Worm (Caenorhabditis elegans) whole organism, early embryonic: ENCODE results near the gene Y79H2A.2.

ENCODE experiments used
- B0310.2 ChIP-seq: sonication (generic microtip); optimal IDR thresholded peaks from 2 replicates; lab custom pipeline; 2016; ENCODE audit warnings: mild to moderate bottlenecking, missing genetic modification characterization, missing compliant biosample characterization
- F13C5.2 ChIP-seq: sonication (generic microtip); optimal IDR thresholded peaks from 2 replicates; lab custom pipeline; 2017; ENCODE audit warnings: mild to moderate bottlenecking, missing genetic modification characterization, inconsistent platforms, missing compliant biosample characterization
- aly-1 ChIP-seq: sonication (generic microtip); optimal IDR thresholded peaks from 2 replicates; lab custom pipeline; 2016; ENCODE audit warnings: missing genetic modification characterization, missing compliant biosample characterization
- ama-1 ChIP-seq: fragments of 150-350 bp; optimal IDR thresholded peaks from 2 replicates; lab custom pipeline; 2014
- ceh-13 ChIP-seq: fragments of 200-800 bp; sonication (Bioruptor generic); optimal IDR thresholded peaks from 2 replicates; lab custom pipeline; 2018; ENCODE audit warnings: mild to moderate bottlenecking, missing genetic modification characterization, missing compliant biosample characterization
- ceh-36 ChIP-seq: sonication (generic microtip); optimal IDR thresholded peaks from 2 replicates; lab custom pipeline; 2016; ENCODE audit warnings: missing genetic modification characterization, inconsistent platforms, missing compliant biosample characterization
- ets-7 ChIP-seq: sonication (generic microtip); optimal IDR thresholded peaks from 2 replicates; lab custom pipeline; 2016; ENCODE audit warnings: missing genotype, missing genetic modification characterization, missing compliant biosample characterization
- flt-1 ChIP-seq: fragments of 200-800 bp; sonication (Bioruptor generic); IDR thresholded peaks from 2 replicates; pipeline ENCODE4 v1.3.6; 2022; ENCODE audit warnings: missing genetic modification characterization, missing compliant biosample characterization
- hmbx-1 ChIP-seq: sonication (generic microtip); optimal IDR thresholded peaks from 2 replicates; lab custom pipeline; 2016; ENCODE audit warnings: mild to moderate bottlenecking, missing genetic modification characterization, missing compliant biosample characterization
- hmg-4 ChIP-seq: fragments of 200-800 bp; sonication (Bioruptor generic); optimal IDR thresholded peaks from 2 replicates; lab custom pipeline; 2018; ENCODE audit warnings: mild to moderate bottlenecking, missing genetic modification characterization, missing compliant biosample characterization
- hnd-1 ChIP-seq: sonication (generic microtip); optimal IDR thresholded peaks from 2 replicates; lab custom pipeline; 2016; ENCODE audit warnings: missing genetic modification characterization, missing compliant biosample characterization
- pes-1 ChIP-seq: fragments of 200-800 bp; sonication (Bioruptor generic); IDR thresholded peaks from 2 replicates; pipeline ENCODE4 v1.3.6; 2022; ENCODE audit warnings: missing genetic modification reagents, missing genetic modification characterization, missing compliant biosample characterization
- scrt-1 ChIP-seq: fragments of 200-800 bp; sonication (Bioruptor generic); IDR thresholded peaks from 2 replicates; pipeline ENCODE4 v1.3.6; 2022; ENCODE audit warnings: missing genetic modification characterization, missing compliant biosample characterization
- sea-1 ChIP-seq: fragments of 200-800 bp; sonication (Bioruptor generic); conservative IDR thresholded peaks from 2 replicates; pipeline ENCODE4 v1.3.6; 2022; ENCODE audit warnings: missing genetic modification characterization, missing compliant biosample characterization
- tbx-11 ChIP-seq: fragments of 200-800 bp; sonication (Bioruptor generic); IDR thresholded peaks from 2 replicates; pipeline ENCODE4 v1.3.6; 2022; ENCODE audit warnings: missing genetic modification characterization, missing compliant biosample characterization
- tbx-37 ChIP-seq: fragments of 200-800 bp; sonication (Bioruptor generic); conservative IDR thresholded peaks from 2 replicates; pipeline ENCODE4 v1.3.6; 2022; ENCODE audit warnings: missing genetic modification reagents, missing genetic modification characterization, missing compliant biosample characterization
- tra-4 ChIP-seq: sonication (generic microtip); optimal IDR thresholded peaks from 2 replicates; lab custom pipeline; 2017; ENCODE audit warnings: missing genetic modification characterization, missing compliant biosample characterization

The Y79H2A.2 gene

ce11 chrIII:11991654-11992292 lies 38.8 kb downstream of the Y79H2A.2 start:
- no peak for TF ChIP-seq ets-7 (tag; lab: Kevin White, UChicago)

- no peak for TF ChIP-seq pes-1
- TF ChIP-seq hmg-4, result no peak
- TF ChIP-seq F13C5.2 (tag; lab: Kevin White, UChicago), result no peak
- TF ChIP-seq tra-4 (tag; lab: Kevin White, UChicago), result no peak
- no peak for TF ChIP-seq tbx-11 (GFP tag; lab: Robert Waterston, UW)
- TF ChIP-seq ceh-36, result no peak
- no peak for TF ChIP-seq flt-1 (GFP tag; lab: Robert Waterston, UW)
- TF ChIP-seq sea-1 (GFP tag; lab: Robert Waterston, UW), result no peak
- TF ChIP-seq ets-7 (tag; lab: Kevin White, UChicago), result no peak
- TF ChIP-seq scrt-1 (GFP tag; lab: Robert Waterston, UW), result no peak
- TF ChIP-seq hmbx-1 (tag; lab: Kevin White, UChicago), result no peak
- TF ChIP-seq ama-1 (lab: Kevin White, UChicago), result no peak
- TF ChIP-seq ceh-13, result no peak
- TF ChIP-seq tbx-37 (GFP tag; lab: Robert Waterston, UW), result no peak
Measured at ce11 chrIII:11989823-11990222, 40.7 kb downstream of the Y79H2A.2 start, which contains the start of gene wah-1. TSS of gene wah-1 (plus strand) at chrIII:11990167.

- no peak for TF ChIP-seq pes-1
Measured at ce11 chrIII:11985066-11985465, 45.5 kb downstream of the Y79H2A.2 start.

- no peak for TF ChIP-seq sea-1 (GFP tag; lab: Robert Waterston, UW)
Measured at ce11 chrIII:11982474-11982873, 48.1 kb downstream of the Y79H2A.2 start.

- TF ChIP-seq tbx-11 (GFP tag; lab: Robert Waterston, UW) (no peak), hmg-4 (no peak), ceh-36 (no peak), scrt-1 (GFP tag; lab: Robert Waterston, UW) (no peak), ceh-13 (no peak), B0310.2 (tag; lab: Kevin White, UChicago) (no peak), hmbx-1 (tag; lab: Kevin White, UChicago) (no peak), ama-1 (lab: Kevin White, UChicago) (no peak), flt-1 (GFP tag; lab: Robert Waterston, UW) (no peak), aly-1 (no peak), tra-4 (tag; lab: Kevin White, UChicago) (no peak), tbx-37 (GFP tag; lab: Robert Waterston, UW) (no peak), hnd-1 (tag; lab: Kevin White, UChicago) (no peak)
Measured at ce11 chrIII:11981539-11981938, 49.0 kb downstream of the Y79H2A.2 start.

ce11 chrIII:11980743-11981142 lies 49.8 kb downstream of the Y79H2A.2 start:
- TF ChIP-seq hnd-1 (tag; lab: Kevin White, UChicago), result no peak
- no peak for TF ChIP-seq pes-1
- TF ChIP-seq scrt-1 (GFP tag; lab: Robert Waterston, UW), result no peak
- no peak for TF ChIP-seq ama-1 (lab: Kevin White, UChicago)
- no peak for TF ChIP-seq tbx-11 (GFP tag; lab: Robert Waterston, UW)
- TF ChIP-seq B0310.2 (tag; lab: Kevin White, UChicago), result no peak
- TF ChIP-seq flt-1 (GFP tag; lab: Robert Waterston, UW), result no peak
- no peak for TF ChIP-seq tbx-37 (GFP tag; lab: Robert Waterston, UW)
- TF ChIP-seq sea-1 (GFP tag; lab: Robert Waterston, UW), result no peak
- no peak for TF ChIP-seq ceh-13
- no peak for TF ChIP-seq tra-4 (tag; lab: Kevin White, UChicago)
- no peak for TF ChIP-seq ets-7 (tag; lab: Kevin White, UChicago)
- no peak for TF ChIP-seq hmbx-1 (tag; lab: Kevin White, UChicago)
